In the genomic region with DNA sequence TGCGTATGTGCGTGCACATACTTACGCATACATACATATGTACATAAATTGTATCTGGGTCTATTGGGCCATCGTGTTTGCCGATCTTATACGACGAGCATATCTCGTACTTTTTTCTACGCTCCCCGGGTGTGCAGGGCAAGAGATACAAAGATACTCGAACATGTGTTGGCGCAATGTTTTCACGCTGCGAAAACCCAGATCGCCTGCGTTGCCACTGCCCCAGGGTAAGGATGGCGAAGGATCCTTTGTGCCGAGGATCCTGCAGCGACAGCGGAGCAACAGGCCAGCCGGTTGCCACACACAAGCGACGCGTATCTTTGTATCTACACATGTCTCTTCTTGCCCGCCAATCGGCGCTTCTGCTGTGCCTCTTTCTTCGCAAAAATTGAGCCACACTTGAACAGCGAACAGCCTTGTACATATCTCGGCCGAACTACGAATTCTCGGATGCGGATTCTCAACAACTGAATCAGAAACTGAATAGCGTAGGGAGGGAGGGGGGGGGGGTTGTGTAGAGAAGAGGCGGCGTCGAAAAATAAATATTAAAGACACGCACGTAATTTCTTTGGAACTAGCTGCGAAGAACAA, we compare ENCODE assay signal across 3 fruit fly cellular contexts.
TF ChIP-seq lines count a peak whose summit lies in the region.

No protein-coding gene starts in this region.

- TF ChIP-seq CTCF in whole organism, embryonic (GFP tag; optimal IDR thresholded peaks at IDR 0.05; lab: Kevin White, UChicago): no peak

TF ChIP-seq in whole organism, embryonic, 481 proteins besides CTCF, POLR2A, EP300 and RAD21 (continues in another document):
- TF ChIP-seq CG3838 (GFP tag; optimal IDR thresholded peaks at IDR 0.05; lab: Kevin White, UChicago) (no peak), wdn (GFP tag; IDR thresholded peaks at IDR 0.05; lab: Robert Waterston, UW) (no peak), nerfin-2 (GFP tag; IDR thresholded peaks at IDR 0.05; lab: Robert Waterston, UW; ENCODE audit: partially characterized antibody) (no peak), CG8765 (GFP tag; IDR thresholded peaks at IDR 0.05; lab: Robert Waterston, UW) (no peak), twi (tag; optimal IDR thresholded peaks at IDR 0.05; lab: Kevin White, UChicago) (peak; percentile 97), zf30C (GFP tag; optimal IDR thresholded peaks at IDR 0.05; lab: Kevin White, UChicago) (no peak), Chrac-16 (GFP tag; optimal IDR thresholded peaks at IDR 0.05; lab: Kevin White, UChicago) (no peak), Bgb (GFP tag; IDR thresholded peaks at IDR 0.05; lab: Robert Waterston, UW; ENCODE audit: partially characterized antibody) (no peak), pros (GFP tag; optimal IDR thresholded peaks at IDR 0.05; lab: Kevin White, UChicago) (peak; percentile 23), CG2678 (tag; optimal IDR thresholded peaks at IDR 0.05; lab: Kevin White, UChicago) (no peak), btn (GFP tag; optimal IDR thresholded peaks at IDR 0.05; lab: Kevin White, UChicago) (no peak), CG10565 (GFP tag; optimal IDR thresholded peaks at IDR 0.05; lab: Kevin White, UChicago) (no peak), slou (GFP tag; optimal IDR thresholded peaks at IDR 0.05; lab: Kevin White, UChicago) (no peak), CG8089 (GFP tag; optimal IDR thresholded peaks at IDR 0.05; lab: Kevin White, UChicago) (no peak), dimm (GFP tag; IDR thresholded peaks at IDR 0.05; lab: Robert Waterston, UW) (no peak), CG4328 (GFP tag; optimal IDR thresholded peaks at IDR 0.05; lab: Kevin White, UChicago) (no peak), Gug (GFP tag; IDR thresholded peaks at IDR 0.05; lab: Robert Waterston, UW) (no peak), Deaf1 (tag; optimal IDR thresholded peaks at IDR 0.05; lab: Kevin White, UChicago) (peak; percentile 21), Med (GFP tag; lab: Kevin White, UChicago) (peak; percentile 32), rib (GFP tag; IDR thresholded peaks at IDR 0.05; lab: Robert Waterston, UW) (no peak), ewg (GFP tag; optimal IDR thresholded peaks at IDR 0.05; lab: Kevin White, UChicago) (no peak), lab (GFP tag; optimal IDR thresholded peaks at IDR 0.05; lab: Kevin White, UChicago) (no peak), CG6689 (GFP tag; IDR thresholded peaks at IDR 0.05; lab: Robert Waterston, UW) (no peak), ac (GFP tag; optimal IDR thresholded peaks at IDR 0.05; lab: Kevin White, UChicago) (no peak), CG14014 (GFP tag; IDR thresholded peaks at IDR 0.05; lab: Robert Waterston, UW) (no peak), Dbx (GFP tag; IDR thresholded peaks at IDR 0.05; lab: Robert Waterston, UW) (no peak), CG8924 (tag; optimal IDR thresholded peaks at IDR 0.05; lab: Kevin White, UChicago) (peak; percentile 7), Hmr (GFP tag; optimal IDR thresholded peaks at IDR 0.05; lab: Kevin White, UChicago) (no peak), CG15479 (GFP tag; optimal IDR thresholded peaks at IDR 0.05; lab: Kevin White, UChicago) (peak; percentile 97)

TF ChIP-seq in whole organism, prepupa, 60 proteins besides CTCF, POLR2A, EP300 and RAD21:
- TF ChIP-seq Eip78C (GFP tag; lab: Kevin White, UChicago) (peak; percentile 15), Eip75B (GFP tag; optimal IDR thresholded peaks at IDR 0.05; lab: Kevin White, UChicago) (no peak), Sox14 (GFP tag; optimal IDR thresholded peaks at IDR 0.05; lab: Kevin White, UChicago) (no peak), topi (GFP tag; optimal IDR thresholded peaks at IDR 0.05; lab: Kevin White, UChicago) (no peak), dsx (GFP tag; optimal IDR thresholded peaks at IDR 0.05; lab: Kevin White, UChicago; ENCODE audit: poor library complexity, severe bottlenecking) (no peak), CG1621 (tag; optimal IDR thresholded peaks at IDR 0.05; lab: Kevin White, UChicago) (peak; percentile 2), Sox102F (GFP tag; optimal IDR thresholded peaks at IDR 0.05; lab: Kevin White, UChicago) (no peak), ss (GFP tag; optimal IDR thresholded peaks at IDR 0.05; lab: Kevin White, UChicago) (peak in 1 of 2 experiments; percentile 20)

TF ChIP-seq in whole organism, wandering third instar larva, 38 proteins besides CTCF, POLR2A, EP300 and RAD21:
- TF ChIP-seq psq (GFP tag; optimal IDR thresholded peaks at IDR 0.05; lab: Kevin White, UChicago) (peak; percentile 86), Hnf4 (GFP tag; optimal IDR thresholded peaks at IDR 0.05; lab: Kevin White, UChicago) (no peak)
